Worm (Caenorhabditis elegans) whole organism, L4 larva: ENCODE results near the gene efa-6.

ENCODE experiments used
- D1046.2 ChIP-seq: fragments of 200-800 bp; sonication (Bioruptor generic); IDR thresholded peaks from 2 replicates; pipeline ENCODE4 v1.3.6; 2022; ENCODE audit warnings: missing genetic modification characterization, missing compliant biosample characterization
- F10B5.3 ChIP-seq: sonication (generic microtip); optimal IDR thresholded peaks from 2 replicates; lab custom pipeline; 2016; ENCODE audit warnings: mild to moderate bottlenecking, missing genetic modification characterization, missing compliant biosample characterization
- F37D6.2 ChIP-seq: sonication (generic microtip); optimal IDR thresholded peaks from 2 replicates; lab custom pipeline; 2016; ENCODE audit warnings: mild to moderate bottlenecking, missing genetic modification characterization, missing compliant biosample characterization
- R02D3.7 ChIP-seq: fragments of 150-350 bp; sonication (generic microtip); optimal IDR thresholded peaks from 3 replicates; lab custom pipeline; 2014; ENCODE audit warnings: missing biosample characterization, missing genetic modification characterization
- T26A8.4 ChIP-seq: fragments of 200-800 bp; sonication (Bioruptor generic); IDR thresholded peaks from 2 replicates; pipeline ENCODE4 v1.3.6; 2022; ENCODE audit warnings: missing genetic modification characterization, missing compliant biosample characterization
- ZK337.2 ChIP-seq: fragments of 200-800 bp; sonication (Bioruptor generic); IDR thresholded peaks from 2 replicates; pipeline ENCODE4 v1.3.6; 2022; ENCODE audit warnings: missing genetic modification reagents, missing genetic modification characterization, missing compliant biosample characterization
- aha-1 ChIP-seq: fragments of 150-350 bp; peaks from one replicate; lab custom pipeline; 2014; ENCODE audit warnings: missing biosample characterization, missing genetic modification characterization
- aly-2 ChIP-seq: sonication (generic microtip); optimal IDR thresholded peaks from 2 replicates; lab custom pipeline; 2018; ENCODE audit warnings: missing biosample characterization, missing genetic modification characterization
- ceh-28 ChIP-seq: fragments of 150-350 bp; optimal IDR thresholded peaks from 2 replicates; lab custom pipeline; 2014; ENCODE audit warnings: missing biosample characterization, missing genetic modification reagents, missing genetic modification characterization
- ces-1 ChIP-seq: fragments of 150-350 bp; sonication (generic microtip); optimal IDR thresholded peaks from 4 replicates; lab custom pipeline; 2014; ENCODE audit warnings: missing biosample characterization, missing genetic modification reagents, missing genetic modification characterization
- cey-2 ChIP-seq: sonication (generic microtip); optimal IDR thresholded peaks from 3 replicates; lab custom pipeline; 2017; ENCODE audit warnings: missing genetic modification characterization, mild to moderate bottlenecking, missing compliant biosample characterization, antibody characterized with exemption, borderline replicate concordance; ENCODE audit not compliant: insufficient read depth
- ctbp-1 ChIP-seq: fragments of 200-800 bp; sonication (Bioruptor generic); IDR thresholded peaks from 2 replicates; pipeline ENCODE4 v1.3.6; 2022; ENCODE audit warnings: missing genetic modification reagents, missing genetic modification characterization, missing compliant biosample characterization
- daf-16 ChIP-seq, 3 experiments: sonication (generic microtip); optimal IDR thresholded peaks; 2 replicates each; lab custom pipeline; 2016 to 2017; ENCODE audit warnings: missing genetic modification characterization in 3 of 3, missing genetic modification reagents in 3 of 3, mild to moderate bottlenecking in 2 of 3, missing compliant biosample characterization in 2 of 3, missing biosample characterization in 1 of 3, moderate library complexity in 1 of 3
- daf-19 ChIP-seq: fragments of 200-800 bp; sonication (Bioruptor generic); conservative IDR thresholded peaks from 2 replicates; pipeline ENCODE4 v1.3.6; 2022; ENCODE audit warnings: missing genetic modification characterization, missing compliant biosample characterization
- dmd-8 ChIP-seq: fragments of 200-800 bp; sonication (Bioruptor generic); IDR thresholded peaks from 2 replicates; pipeline ENCODE4 v1.3.6; 2022; ENCODE audit warnings: missing genetic modification characterization, missing compliant biosample characterization
- dmd-9 ChIP-seq: fragments of 200-800 bp; sonication (Bioruptor generic); IDR thresholded peaks from 2 replicates; pipeline ENCODE4 v1.3.6; 2022; ENCODE audit warnings: missing genetic modification reagents, missing genetic modification characterization, missing compliant biosample characterization
- dpl-1 ChIP-seq: fragments of 150-350 bp; optimal IDR thresholded peaks from 2 replicates; lab custom pipeline; 2014; ENCODE audit warnings: missing biosample characterization, missing genetic modification reagents, missing genetic modification characterization
- egl-27 ChIP-seq: sonication (generic microtip); optimal IDR thresholded peaks from 3 replicates; lab custom pipeline; 2017; ENCODE audit warnings: missing biosample characterization, missing genetic modification reagents, missing genetic modification characterization
- egl-43 ChIP-seq: fragments of 200-800 bp; sonication (Bioruptor generic); IDR thresholded peaks from 2 replicates; pipeline ENCODE4 v1.3.6; 2022; ENCODE audit warnings: missing genetic modification reagents, missing genetic modification characterization, missing compliant biosample characterization
- fkh-10 ChIP-seq: fragments of 150-350 bp; optimal IDR thresholded peaks from 2 replicates; lab custom pipeline; 2014; ENCODE audit warnings: missing biosample characterization, missing genetic modification reagents, missing genetic modification characterization
- fos-1 ChIP-seq: fragments of 150-350 bp; optimal IDR thresholded peaks from 2 replicates; lab custom pipeline; 2014; ENCODE audit warnings: missing biosample characterization, missing genetic modification characterization
- gei-8 ChIP-seq: fragments of 200-800 bp; sonication (Bioruptor generic); optimal IDR thresholded peaks from 2 replicates; lab custom pipeline; 2018; ENCODE audit warnings: mild to moderate bottlenecking, missing genetic modification characterization, missing compliant biosample characterization
- hif-1 ChIP-seq, 2 experiments: sonication (generic microtip); optimal IDR thresholded peaks; 2 replicates each; lab custom pipeline; 2016 to 2017; ENCODE audit warnings: missing compliant biosample characterization in 2 of 2, missing genetic modification characterization in 2 of 2, missing genetic modification reagents in 2 of 2, missing genotype in 2 of 2, mild to moderate bottlenecking in 1 of 2
- hlh-30 ChIP-seq: sonication (generic microtip); optimal IDR thresholded peaks from 2 replicates; lab custom pipeline; 2017; ENCODE audit warnings: antibody characterized with exemption, mild to moderate bottlenecking, missing genetic modification characterization, missing compliant biosample characterization; ENCODE audit not compliant: insufficient read depth
- hmg-1.1 ChIP-seq: fragments of 200-800 bp; sonication (Bioruptor generic); IDR thresholded peaks from 2 replicates; pipeline ENCODE4 v1.3.6; 2022; ENCODE audit warnings: missing genetic modification reagents, missing genetic modification characterization, missing compliant biosample characterization
- lim-7 ChIP-seq: fragments of 200-800 bp; sonication (Bioruptor generic); IDR thresholded peaks from 2 replicates; pipeline ENCODE4 v1.3.6; 2022; ENCODE audit warnings: missing genetic modification characterization, missing compliant biosample characterization
- lin-1 ChIP-seq: fragments of 200-800 bp; sonication (Bioruptor generic); IDR thresholded peaks from 2 replicates; pipeline ENCODE4 v1.3.6; 2022; ENCODE audit warnings: missing genetic modification reagents, missing genetic modification characterization, missing compliant biosample characterization
- lin-13 ChIP-seq: fragments of 150-350 bp; optimal IDR thresholded peaks from 2 replicates; lab custom pipeline; 2014; ENCODE audit warnings: missing biosample characterization, missing genetic modification reagents, missing genetic modification characterization
- lsy-2 ChIP-seq, 2 experiments: fragments of 150-350 bp in 1 of 2; sonication (generic microtip) in 1 of 2; optimal IDR thresholded peaks; 2 replicates each; lab custom pipeline; 2014 to 2017; ENCODE audit warnings: missing biosample characterization in 2 of 2, missing genetic modification characterization in 2 of 2
- madf-9 ChIP-seq: fragments of 200-800 bp; sonication (Bioruptor generic); conservative IDR thresholded peaks from 2 replicates; pipeline ENCODE4 v1.3.6; 2022; ENCODE audit warnings: missing genetic modification reagents, missing genetic modification characterization, missing compliant biosample characterization
- mdt-29 ChIP-seq: fragments of 200-800 bp; sonication (Bioruptor generic); IDR thresholded peaks from 2 replicates; pipeline ENCODE4 v1.3.6; 2022; ENCODE audit warnings: missing genetic modification reagents, missing genetic modification characterization, missing compliant biosample characterization
- mep-1 ChIP-seq: fragments of 150-350 bp; sonication (generic microtip); optimal IDR thresholded peaks from 3 replicates; lab custom pipeline; 2014; ENCODE audit warnings: missing biosample characterization, missing genetic modification characterization
- mes-2 ChIP-seq: sonication (generic microtip); optimal IDR thresholded peaks from 2 replicates; lab custom pipeline; 2016; ENCODE audit warnings: missing genotype, mild to moderate bottlenecking, missing genetic modification characterization, missing compliant biosample characterization; ENCODE audit not compliant: poor library complexity, severe bottlenecking
- nhr-102 ChIP-seq: sonication (generic microtip); optimal IDR thresholded peaks from 2 replicates; lab custom pipeline; 2016; ENCODE audit warnings: mild to moderate bottlenecking, missing genetic modification characterization, moderate library complexity, missing compliant biosample characterization
- nhr-11 ChIP-seq: fragments of 150-350 bp; optimal IDR thresholded peaks from 2 replicates; lab custom pipeline; 2014; ENCODE audit warnings: missing biosample characterization, missing genetic modification characterization
- nhr-111 ChIP-seq: fragments of 200-800 bp; sonication (Bioruptor generic); optimal IDR thresholded peaks from 2 replicates; lab custom pipeline; 2018; ENCODE audit warnings: mild to moderate bottlenecking, missing genetic modification characterization, missing compliant biosample characterization
- nhr-25 ChIP-seq: sonication (generic microtip); optimal IDR thresholded peaks from 2 replicates; lab custom pipeline; 2017; ENCODE audit warnings: missing genetic modification characterization, mild to moderate bottlenecking, missing compliant biosample characterization, antibody characterized with exemption, moderate library complexity, borderline replicate concordance; ENCODE audit not compliant: insufficient read depth
- nhr-42 ChIP-seq: fragments of 200-800 bp; sonication (Bioruptor generic); IDR thresholded peaks from 2 replicates; pipeline ENCODE4 v1.3.6; 2022; ENCODE audit warnings: missing genetic modification characterization, missing compliant biosample characterization
- nhr-48 ChIP-seq: sonication (generic microtip); optimal IDR thresholded peaks from 2 replicates; lab custom pipeline; 2016; ENCODE audit warnings: mild to moderate bottlenecking, missing genetic modification characterization, missing compliant biosample characterization
- nhr-76 ChIP-seq: fragments of 150-350 bp; optimal IDR thresholded peaks from 2 replicates; lab custom pipeline; 2014; ENCODE audit warnings: missing biosample characterization, missing genetic modification characterization
- nhr-77 ChIP-seq: fragments of 150-350 bp; optimal IDR thresholded peaks from 2 replicates; lab custom pipeline; 2014; ENCODE audit warnings: missing biosample characterization, missing genetic modification characterization
- pha-4 ChIP-seq, 2 experiments: fragments of 150-350 bp in 1 of 2; fragments of 200-800 bp in 1 of 2; sonication (Bioruptor generic) in 1 of 2; IDR thresholded peaks in 1 of 2; optimal IDR thresholded peaks in 1 of 2; 2 replicates each; pipeline versions ENCODE4 v1.3.6 to Lab custom; 2014 to 2022; ENCODE audit warnings: missing genetic modification characterization in 2 of 2, missing genetic modification reagents in 2 of 2, missing biosample characterization in 1 of 2, missing compliant biosample characterization in 1 of 2
- sdz-12 ChIP-seq: fragments of 200-800 bp; sonication (Bioruptor generic); optimal IDR thresholded peaks from 2 replicates; lab custom pipeline; 2018; ENCODE audit warnings: mild to moderate bottlenecking, missing genetic modification characterization, missing compliant biosample characterization
- skn-1 ChIP-seq: fragments of 150-350 bp; optimal IDR thresholded peaks from 2 replicates; lab custom pipeline; 2014; ENCODE audit warnings: missing biosample characterization, missing genetic modification characterization
- snpc-1.2 ChIP-seq: fragments of 200-800 bp; sonication (Bioruptor generic); IDR thresholded peaks from 2 replicates; pipeline ENCODE4 v1.3.6; 2022; ENCODE audit warnings: missing genetic modification reagents, missing genetic modification characterization, missing compliant biosample characterization
- snpc-4 ChIP-seq: fragments of 150-350 bp; optimal IDR thresholded peaks from 2 replicates; lab custom pipeline; 2014; ENCODE audit warnings: missing biosample characterization, missing genetic modification characterization
- unc-39 ChIP-seq: sonication (generic microtip); optimal IDR thresholded peaks from 2 replicates; lab custom pipeline; 2017; ENCODE audit warnings: missing biosample characterization, missing genetic modification characterization
- zag-1 ChIP-seq: fragments of 150-350 bp; optimal IDR thresholded peaks from 2 replicates; lab custom pipeline; 2014; ENCODE audit warnings: missing biosample characterization, missing genetic modification characterization
- zfp-3 ChIP-seq: fragments of 200-800 bp; sonication (Bioruptor generic); conservative IDR thresholded peaks from 2 replicates; pipeline ENCODE4 v1.3.6; 2022; ENCODE audit warnings: missing genetic modification reagents, missing genetic modification characterization, missing compliant biosample characterization
- ztf-11 ChIP-seq: fragments of 150-350 bp; optimal IDR thresholded peaks from 2 replicates; lab custom pipeline; 2014; ENCODE audit warnings: missing biosample characterization, missing genetic modification characterization
- ztf-7 ChIP-seq: fragments of 150-350 bp; optimal IDR thresholded peaks from 2 replicates; lab custom pipeline; 2014; ENCODE audit warnings: missing biosample characterization, missing genetic modification characterization

Gene efa-6

DNA sequence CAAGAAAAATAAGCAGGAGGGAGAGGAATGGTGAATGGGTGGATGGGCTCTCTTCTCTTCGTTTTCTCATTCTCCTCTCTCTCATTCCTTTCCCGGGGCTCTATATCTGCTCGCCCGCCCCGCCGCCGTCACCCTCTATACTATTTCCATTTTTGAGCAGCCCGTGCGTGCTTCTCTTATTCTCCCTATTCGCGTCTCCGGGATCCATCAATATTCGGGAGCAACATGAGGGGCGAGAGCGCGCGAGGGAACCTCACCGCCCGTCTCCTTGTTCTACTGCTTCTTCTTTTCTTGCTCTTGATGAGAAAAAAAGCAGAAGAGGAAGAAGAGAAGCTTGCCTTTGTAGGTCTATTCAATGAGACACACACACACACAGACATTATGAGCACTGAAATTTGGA, 30.4 kb downstream of the efa-6 start (continued):
- no peak for TF ChIP-seq skn-1 (tag; lab: Kevin White, UChicago)
- no peak for TF ChIP-seq ceh-28 (tag; lab: Kevin White, UChicago)
- no peak for TF ChIP-seq lim-7 (GFP tag; lab: Robert Waterston, UW)
- TF ChIP-seq mdt-29 (GFP tag; lab: Robert Waterston, UW) = no peak
- TF ChIP-seq daf-16 (GFP tag; optimal IDR thresholded peaks at IDR 0.05; lab: Kevin White, UChicago) = no peak
- no peak for TF ChIP-seq daf-16 (tag; optimal IDR thresholded peaks at IDR 0.05; lab: Kevin White, UChicago)
- no peak for TF ChIP-seq sdz-12 (GFP tag; lab: Kevin White, UChicago)
- no peak for TF ChIP-seq fos-1 (tag; lab: Kevin White, UChicago)
- TF ChIP-seq ctbp-1 = 0 out of 2 replicates have a peak, but pooled peaks have one; percentile 42
- no peak for TF ChIP-seq nhr-11 (tag; lab: Kevin White, UChicago)
- TF ChIP-seq ZK337.2 (GFP tag; lab: Robert Waterston, UW) = no peak
- TF ChIP-seq nhr-25 = no peak
- no peak for TF ChIP-seq nhr-42 (GFP tag; lab: Robert Waterston, UW)
- TF ChIP-seq cey-2 = no peak
- TF ChIP-seq dpl-1 (GFP tag; lab: Kevin White, UChicago) = no peak
- no peak for TF ChIP-seq aha-1 (tag; lab: Kevin White, UChicago)
- no peak for TF ChIP-seq snpc-4 (tag; lab: Kevin White, UChicago)
- no peak for TF ChIP-seq unc-39 (tag; lab: Kevin White, UChicago)
- no peak for TF ChIP-seq zfp-3
- no peak for TF ChIP-seq gei-8 (GFP tag; lab: Kevin White, UChicago)
- no peak for TF ChIP-seq daf-19 (GFP tag; lab: Robert Waterston, UW)
- TF ChIP-seq mep-1 = peak; percentile 71
- no peak for TF ChIP-seq T26A8.4
- no peak for TF ChIP-seq dmd-8
- no peak for TF ChIP-seq lin-1 (GFP tag; lab: Robert Waterston, UW)
- no peak for TF ChIP-seq nhr-76 (tag; lab: Kevin White, UChicago)
- peak; percentile 14 for TF ChIP-seq hlh-30 (tag; lab: Kevin White, UChicago)
- TF ChIP-seq lsy-2 (tag; optimal IDR thresholded peaks at IDR 0.05; lab: Kevin White, UChicago) = peak in 1 of 2 experiments; percentile 44
- no peak for TF ChIP-seq R02D3.7 (tag; lab: Kevin White, UChicago)
- TF ChIP-seq mes-2 (tag; lab: Kevin White, UChicago) = peak; percentile 24
- TF ChIP-seq pha-4 (GFP tag; IDR thresholded peaks at IDR 0.05; lab: Robert Waterston, UW) = no peak
- TF ChIP-seq pha-4 (tag; optimal IDR thresholded peaks at IDR 0.05; lab: Kevin White, UChicago) = no peak
- no peak for TF ChIP-seq egl-27 (tag; lab: Kevin White, UChicago)
- TF ChIP-seq nhr-48 (tag; lab: Kevin White, UChicago) = no peak
- no peak for TF ChIP-seq ztf-7 (tag; lab: Kevin White, UChicago)
- TF ChIP-seq madf-9 (GFP tag; lab: Robert Waterston, UW) = no peak
- TF ChIP-seq hif-1 (tag; optimal IDR thresholded peaks at IDR 0.05; lab: Kevin White, UChicago) = no peak
- TF ChIP-seq D1046.2 = no peak
- TF ChIP-seq ces-1 = no peak
- TF ChIP-seq fkh-10 (GFP tag; lab: Kevin White, UChicago) = peak; percentile 34
- no peak for TF ChIP-seq snpc-1.2 (GFP tag; lab: Robert Waterston, UW)
- peak; percentile 46; the same call in 1 of the 2 replicates for TF ChIP-seq hmg-1.1 (GFP tag; lab: Robert Waterston, UW)
- TF ChIP-seq egl-43 (GFP tag; lab: Robert Waterston, UW) = no peak; the same call in 1 of the 2 replicates
- no peak for TF ChIP-seq zag-1 (tag; lab: Kevin White, UChicago)
- TF ChIP-seq F10B5.3 (tag; lab: Kevin White, UChicago) = no peak
- TF ChIP-seq nhr-111 (GFP tag; lab: Kevin White, UChicago) = no peak
- no peak for TF ChIP-seq dmd-9
- no peak for TF ChIP-seq nhr-102 (tag; lab: Kevin White, UChicago)
- TF ChIP-seq lin-13 (GFP tag; lab: Kevin White, UChicago) = no peak
- no peak for TF ChIP-seq aly-2 (tag; lab: Kevin White, UChicago)
- TF ChIP-seq F37D6.2 = peak; percentile 2
- no peak for TF ChIP-seq ztf-11
- no peak for TF ChIP-seq nhr-77
